Worm (Caenorhabditis elegans): Measurements from ENCODE around the gene T13H5.1.
A peak's percentile ranks its signal among the peaks of the same experiment; 100 is the strongest.

Gene T13H5.1

ce11 chrII:8440792-8441191 lies 68.1 kb downstream of the T13H5.1 start:
- TF ChIP-seq elt-2 (tag; optimal IDR thresholded peaks at IDR 0.05) (no peak), elt-1 (tag; optimal IDR thresholded peaks at IDR 0.05) (peak; percentile 62), nhr-43 (tag; optimal IDR thresholded peaks at IDR 0.05; ENCODE audit: poor library complexity, severe bottlenecking) (peak; percentile 88), ceh-28 (tag; optimal IDR thresholded peaks at IDR 0.05) (peak; percentile 44), ceh-9 (tag; optimal IDR thresholded peaks at IDR 0.05) (no peak), ZK546.5 (tag; optimal IDR thresholded peaks at IDR 0.05) (no peak), nhr-76 (tag; optimal IDR thresholded peaks at IDR 0.05) (peak; percentile 28), nhr-23 (tag; optimal IDR thresholded peaks at IDR 0.05) (peak; percentile 90), ama-1 (optimal IDR thresholded peaks at IDR 0.05) (peak; percentile 58), nhr-25 (tag; optimal IDR thresholded peaks at IDR 0.05) (peak; percentile 83), unc-62 (GFP tag; optimal IDR thresholded peaks at IDR 0.05) (peak; percentile 21), elt-3 (tag; optimal IDR thresholded peaks at IDR 0.05) (peak; percentile 31 to 79 (median 77)), mdl-1 (tag; optimal IDR thresholded peaks at IDR 0.05) (peak; percentile 37)

DNA sequence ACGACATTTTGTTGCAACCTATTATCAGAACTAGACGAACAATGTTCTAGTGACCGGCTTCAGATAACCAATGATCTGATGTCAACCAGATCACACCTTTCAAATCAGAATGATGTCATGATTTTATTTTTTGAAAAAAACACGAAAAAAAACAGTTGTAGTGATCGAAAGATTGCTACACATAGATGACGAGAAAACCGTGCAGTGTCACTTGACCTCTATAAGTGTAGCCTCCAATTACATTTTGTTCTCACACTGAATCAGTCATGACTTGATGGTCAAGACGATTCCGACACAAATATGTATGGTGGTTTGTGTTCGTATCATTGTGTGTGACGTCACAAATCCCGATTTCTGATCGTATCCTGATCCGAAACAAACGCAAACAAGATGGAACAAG lies 68.8 kb downstream of the T13H5.1 start:
- TF ChIP-seq jun-1 (tag; optimal IDR thresholded peaks at IDR 0.05) (no peak), elt-3 (tag; optimal IDR thresholded peaks at IDR 0.05) (peak in 1 of 3 experiments; percentile 41), snpc-4 (tag; optimal IDR thresholded peaks at IDR 0.05) (no peak), hmg-11 (tag; optimal IDR thresholded peaks at IDR 0.05) (no peak), fkh-10 (GFP tag; optimal IDR thresholded peaks at IDR 0.05) (no peak), nhr-25 (tag; optimal IDR thresholded peaks at IDR 0.05) (peak; percentile 74), pha-4 (tag; optimal IDR thresholded peaks at IDR 0.05) (no peak), nhr-43 (tag; optimal IDR thresholded peaks at IDR 0.05; ENCODE audit: poor library complexity, severe bottlenecking) (peak; percentile 51), fos-1 (tag; optimal IDR thresholded peaks at IDR 0.05) (no peak), unc-39 (tag; optimal IDR thresholded peaks at IDR 0.05) (no peak), elt-1 (tag; optimal IDR thresholded peaks at IDR 0.05) (no peak), fkh-2 (tag; optimal IDR thresholded peaks at IDR 0.05) (no peak), nhr-23 (tag; optimal IDR thresholded peaks at IDR 0.05) (peak; percentile 50), ceh-28 (tag; optimal IDR thresholded peaks at IDR 0.05) (no peak), elt-2 (tag; optimal IDR thresholded peaks at IDR 0.05) (no peak), ama-1 (optimal IDR thresholded peaks at IDR 0.05) (no peak), aly-2 (tag; optimal IDR thresholded peaks at IDR 0.05) (no peak), lin-15B (tag; optimal IDR thresholded peaks at IDR 0.05) (no peak), nhr-237 (tag; optimal IDR thresholded peaks at IDR 0.05) (no peak)

DNA sequence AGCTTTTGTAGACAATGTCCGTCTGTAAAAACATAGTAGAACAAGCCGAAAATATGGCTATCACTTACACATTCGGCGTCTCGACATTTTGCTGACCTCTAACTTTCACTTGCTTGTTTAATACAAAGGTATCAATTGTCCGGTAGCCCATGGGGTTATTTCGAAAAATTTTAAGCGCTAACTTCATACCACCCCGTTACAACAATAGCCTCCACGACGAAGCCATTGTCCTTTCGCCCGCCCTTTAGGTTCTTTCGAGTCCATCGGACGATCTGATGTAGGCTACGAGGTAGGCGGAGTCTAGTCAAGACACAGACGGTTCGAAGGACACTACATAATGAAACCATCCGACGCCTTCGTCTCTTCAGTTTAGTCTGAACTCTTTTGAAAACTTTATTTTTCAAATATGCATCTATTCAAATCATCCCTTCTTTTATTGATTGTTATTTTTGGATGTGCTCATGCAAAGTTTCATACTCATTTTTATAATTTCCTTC lies 70.0 kb downstream of the T13H5.1 start, which contains the start of gene lips-10:
lips-10 (plus strand) TSS at position 378 of the 497 bp plus-strand sequence.
- TF ChIP-seq nhr-23 (tag; optimal IDR thresholded peaks at IDR 0.05), result peak; percentile 21
- peak; percentile 80 for TF ChIP-seq nhr-25 (tag; optimal IDR thresholded peaks at IDR 0.05)
- no peak for TF ChIP-seq aly-2 (tag; optimal IDR thresholded peaks at IDR 0.05)
